Worm (Caenorhabditis elegans) whole organism, L4 larva: Measurements from ENCODE around the gene ucr-2.3.

Experiments
- F49E8.2 ChIP-seq: sonication (generic microtip); optimal IDR thresholded peaks from 2 replicates; lab custom pipeline; 2016; ENCODE audit warnings: missing compliant biosample characterization, mild to moderate bottlenecking, missing genetic modification characterization, borderline replicate concordance
- ZK337.2 ChIP-seq: fragments of 200-800 bp; sonication (Bioruptor generic); IDR thresholded peaks from 2 replicates; pipeline ENCODE4 v1.3.6; 2022; ENCODE audit warnings: missing genetic modification reagents, missing genetic modification characterization, missing compliant biosample characterization
- aly-2 ChIP-seq: sonication (generic microtip); optimal IDR thresholded peaks from 2 replicates; lab custom pipeline; 2018; ENCODE audit warnings: missing biosample characterization, missing genetic modification characterization
- ama-1 ChIP-seq: fragments of 150-350 bp; optimal IDR thresholded peaks from 2 replicates; lab custom pipeline; 2014; ENCODE audit warnings: inconsistent platforms, mixed read lengths
- ceh-32 ChIP-seq: sonication (generic microtip); optimal IDR thresholded peaks from 2 replicates; lab custom pipeline; 2016; ENCODE audit warnings: mild to moderate bottlenecking, missing genetic modification characterization, missing compliant biosample characterization; ENCODE audit not compliant: poor library complexity
- egl-27 ChIP-seq: sonication (generic microtip); optimal IDR thresholded peaks from 3 replicates; lab custom pipeline; 2017; ENCODE audit warnings: missing biosample characterization, missing genetic modification reagents, missing genetic modification characterization
- lin-13 ChIP-seq: fragments of 150-350 bp; optimal IDR thresholded peaks from 2 replicates; lab custom pipeline; 2014; ENCODE audit warnings: missing biosample characterization, missing genetic modification reagents, missing genetic modification characterization
- nhr-28 ChIP-seq: fragments of 150-350 bp; optimal IDR thresholded peaks from 2 replicates; lab custom pipeline; 2014; ENCODE audit warnings: missing biosample characterization, missing genetic modification characterization
- nhr-77 ChIP-seq: fragments of 150-350 bp; optimal IDR thresholded peaks from 2 replicates; lab custom pipeline; 2014; ENCODE audit warnings: missing biosample characterization, missing genetic modification characterization
- skn-1 ChIP-seq: fragments of 150-350 bp; optimal IDR thresholded peaks from 2 replicates; lab custom pipeline; 2014; ENCODE audit warnings: missing biosample characterization, missing genetic modification characterization
- snpc-4 ChIP-seq: fragments of 150-350 bp; optimal IDR thresholded peaks from 2 replicates; lab custom pipeline; 2014; ENCODE audit warnings: missing biosample characterization, missing genetic modification characterization
- unc-39 ChIP-seq: sonication (generic microtip); optimal IDR thresholded peaks from 2 replicates; lab custom pipeline; 2017; ENCODE audit warnings: missing biosample characterization, missing genetic modification characterization
- zag-1 ChIP-seq: fragments of 150-350 bp; optimal IDR thresholded peaks from 2 replicates; lab custom pipeline; 2014; ENCODE audit warnings: missing biosample characterization, missing genetic modification characterization

DNA sequence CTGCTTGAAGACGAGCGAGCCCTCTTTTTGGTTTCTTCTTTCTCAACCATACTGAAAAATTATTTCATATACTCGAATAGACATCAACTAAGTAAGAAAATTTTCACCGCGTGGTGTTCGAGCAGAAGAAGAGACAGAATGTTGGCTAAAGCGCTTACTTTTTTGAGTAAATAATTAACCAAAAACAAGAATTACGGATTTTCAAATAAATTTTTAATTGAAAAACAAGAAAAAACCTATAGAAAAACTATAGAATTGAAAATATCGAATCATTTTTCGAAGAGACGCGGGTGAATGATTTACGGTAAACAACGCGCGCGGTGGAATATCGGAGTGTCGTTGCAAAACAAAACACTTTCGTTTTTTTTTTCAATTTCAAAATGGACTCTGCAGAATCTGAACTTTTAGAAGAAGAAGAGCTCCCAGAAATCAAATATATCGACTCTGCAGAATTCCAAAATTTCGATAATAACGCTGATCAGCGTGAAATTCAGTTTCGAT lies 25.8 kb upstream of the ucr-2.3 start, which contains the start of the genes rnp-5 and tag-51:
- no peak for TF ChIP-seq nhr-77 (tag; lab: Kevin White, UChicago)
- TF ChIP-seq aly-2 (tag; lab: Kevin White, UChicago): no peak
- no peak for TF ChIP-seq snpc-4 (tag; lab: Kevin White, UChicago)
- no peak for TF ChIP-seq zag-1 (tag; lab: Kevin White, UChicago)
- TF ChIP-seq egl-27 (tag; lab: Kevin White, UChicago): no peak
- TF ChIP-seq lin-13 (GFP tag; lab: Kevin White, UChicago): no peak
- TF ChIP-seq ama-1: no peak
- TF ChIP-seq F49E8.2 (tag; lab: Kevin White, UChicago): no peak
- TF ChIP-seq nhr-28 (tag; lab: Kevin White, UChicago): no peak
- no peak for TF ChIP-seq unc-39 (tag; lab: Kevin White, UChicago)
- TF ChIP-seq ceh-32 (tag; lab: Kevin White, UChicago): no peak
- no peak for TF ChIP-seq skn-1 (tag; lab: Kevin White, UChicago)
- TF ChIP-seq ZK337.2 (GFP tag; lab: Robert Waterston, UW): no peak
